Fruit fly (Drosophila melanogaster): ENCODE measurements around the gene for.

Gene for

DNA sequence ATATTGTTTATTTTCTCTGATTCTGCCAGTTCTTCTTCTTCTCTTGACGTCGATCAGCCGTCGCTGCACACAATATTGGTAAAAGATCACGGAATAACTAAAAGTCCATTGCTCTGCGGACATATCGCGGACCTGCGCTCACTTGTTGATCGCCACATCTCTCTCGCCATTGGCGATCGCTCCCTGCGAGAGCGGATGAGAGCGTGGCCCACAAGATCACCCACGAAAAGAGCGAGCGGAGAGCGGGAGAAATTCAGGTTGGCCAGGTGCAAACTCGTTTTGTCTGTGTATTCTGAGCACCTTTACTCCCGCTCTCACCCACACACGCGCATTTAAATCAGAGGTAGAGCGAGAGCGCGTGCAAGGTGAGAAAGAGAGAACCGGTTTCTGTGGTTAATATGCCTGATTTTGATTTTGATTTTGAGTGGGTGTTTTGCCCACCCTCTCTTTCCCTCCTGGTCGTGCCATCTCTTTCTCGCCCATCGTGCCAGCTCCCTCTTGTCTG is 76.0 kb downstream of the for start, which contains the start of gene sob (continued):
- TF ChIP-seq gem (tag; optimal IDR thresholded peaks at IDR 0.05) (no peak), nau (GFP tag; optimal IDR thresholded peaks at IDR 0.05) (peak; percentile 1), H2.0 (GFP tag; IDR thresholded peaks at IDR 0.05) (no peak), peb (GFP tag; IDR thresholded peaks at IDR 0.05) (no peak), Opbp (GFP tag; IDR thresholded peaks at IDR 0.05; ENCODE audit: partially characterized antibody) (no peak; the same call in 2 of the 3 replicates), CG16815 (GFP tag; optimal IDR thresholded peaks at IDR 0.05) (no peak), CG33557 (GFP tag; optimal IDR thresholded peaks at IDR 0.05) (no peak), pfk (GFP tag; optimal IDR thresholded peaks at IDR 0.05) (no peak), ato (GFP tag; IDR thresholded peaks at IDR 0.05; ENCODE audit: partially characterized antibody) (0 out of 2 replicates have a peak, but pooled peaks have one; percentile 41), nerfin-1 (tag; optimal IDR thresholded peaks at IDR 0.05) (no peak), dm (GFP tag; optimal IDR thresholded peaks at IDR 0.05) (no peak), Dip3 (GFP tag; optimal IDR thresholded peaks at IDR 0.05) (no peak), Xbp1 (GFP tag; optimal IDR thresholded peaks at IDR 0.05) (no peak), aop (GFP tag; IDR thresholded peaks at IDR 0.05) (no peak), cas (GFP tag; IDR thresholded peaks at IDR 0.05) (no peak), Usf (GFP tag; optimal IDR thresholded peaks at IDR 0.05) (no peak), ttk (GFP tag; IDR thresholded peaks at IDR 0.05) (no peak), CG10431 (GFP tag; optimal IDR thresholded peaks at IDR 0.05) (no peak), crc (GFP tag; optimal IDR thresholded peaks at IDR 0.05) (no peak), Ptx1 (GFP tag; IDR thresholded peaks at IDR 0.05) (no peak), Atf3 (GFP tag; optimal IDR thresholded peaks at IDR 0.05) (no peak), CG11456 (GFP tag; IDR thresholded peaks at IDR 0.05) (no peak), CG11247 (GFP tag; IDR thresholded peaks at IDR 0.05) (no peak), Xrp1 (GFP tag; IDR thresholded peaks at IDR 0.05) (peak; percentile 42; the same call in 1 of the 2 replicates), CG13894 (tag; optimal IDR thresholded peaks at IDR 0.05) (no peak), CG2202 (tag; optimal IDR thresholded peaks at IDR 0.05) (no peak), Lim3 (GFP tag; IDR thresholded peaks at IDR 0.05) (no peak), CG17359 (tag; optimal IDR thresholded peaks at IDR 0.05) (no peak), CG15073 (GFP tag; optimal IDR thresholded peaks at IDR 0.05) (no peak), fu2 (GFP tag; optimal IDR thresholded peaks at IDR 0.05) (no peak), CG3281 (GFP tag; optimal IDR thresholded peaks at IDR 0.05) (peak; percentile 19), crp (GFP tag; optimal IDR thresholded peaks at IDR 0.05) (no peak), ac (GFP tag; optimal IDR thresholded peaks at IDR 0.05) (peak; percentile 52), CG31224 (GFP tag; IDR thresholded peaks at IDR 0.05) (no peak), lbe (GFP tag; optimal IDR thresholded peaks at IDR 0.05) (peak; percentile 58), trh (GFP tag; optimal IDR thresholded peaks at IDR 0.05) (no peak), CG3726 (GFP tag; IDR thresholded peaks at IDR 0.05) (no peak), CG6175 (GFP tag; IDR thresholded peaks at IDR 0.05) (no peak), CG10654 (GFP tag; optimal IDR thresholded peaks at IDR 0.05) (no peak), Fer2 (tag; optimal IDR thresholded peaks at IDR 0.05) (no peak), CG1647 (GFP tag; optimal IDR thresholded peaks at IDR 0.05) (no peak), Atf6 (GFP tag; IDR thresholded peaks at IDR 0.05) (no peak), CG10209 (GFP tag; optimal IDR thresholded peaks at IDR 0.05) (no peak), caup (GFP tag; optimal IDR thresholded peaks at IDR 0.05; ENCODE audit: severe bottlenecking) (no peak), Oli (tag; optimal IDR thresholded peaks at IDR 0.05) (no peak), ssp (GFP tag; IDR thresholded peaks at IDR 0.05) (no peak), CG8281 (tag; optimal IDR thresholded peaks at IDR 0.05) (no peak), Lpt (GFP tag; optimal IDR thresholded peaks at IDR 0.05) (no peak), vnd (GFP tag; IDR thresholded peaks at IDR 0.05; ENCODE audit: partially characterized antibody) (0 out of 3 replicates have a peak, but pooled peaks have one; percentile 21), sima (GFP tag; optimal IDR thresholded peaks at IDR 0.05) (no peak), disco-r (GFP tag; optimal IDR thresholded peaks at IDR 0.05) (no peak)
